Worm (Caenorhabditis elegans): ENCODE results near the gene B0024.11.

DNA sequence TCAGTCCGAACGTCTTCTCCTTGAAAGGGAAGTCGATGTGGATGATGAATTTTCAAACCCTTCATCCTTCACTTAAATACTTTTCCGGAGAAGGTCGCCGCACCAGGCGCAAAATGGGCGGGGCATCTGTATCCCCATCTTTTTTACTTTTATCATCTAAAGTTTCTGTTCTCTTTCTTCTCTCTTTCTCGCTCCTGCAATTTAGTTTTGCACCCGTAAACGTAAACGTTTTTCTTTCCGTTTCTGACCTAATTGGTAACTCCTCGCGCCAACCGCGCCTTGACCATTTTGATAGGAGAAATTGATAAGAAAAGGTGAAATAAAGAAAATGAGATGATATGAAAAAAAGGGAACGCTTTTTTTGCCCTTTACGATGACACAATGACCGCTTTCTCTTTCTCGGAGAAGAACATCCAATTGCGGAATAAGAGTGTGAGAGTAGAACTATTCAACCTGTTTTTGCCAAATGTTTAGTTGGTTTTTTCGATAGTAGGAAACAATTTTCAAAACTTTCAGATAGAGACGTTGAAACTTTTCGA is 26.4 kb downstream of the B0024.11 start, which contains the start of gene col-149:
- TF ChIP-seq F13C5.2 (tag; optimal IDR thresholded peaks at IDR 0.05), result no peak
- TF ChIP-seq hmg-4 (GFP tag; optimal IDR thresholded peaks at IDR 0.05), result no peak
- no peak for TF ChIP-seq ama-1 (optimal IDR thresholded peaks at IDR 0.05)
- no peak for TF ChIP-seq pes-1 (GFP tag; IDR thresholded peaks at IDR 0.05)
- no peak for TF ChIP-seq flt-1 (GFP tag; IDR thresholded peaks at IDR 0.05)
- no peak for TF ChIP-seq hmbx-1 (tag; optimal IDR thresholded peaks at IDR 0.05)
- TF ChIP-seq aly-1 (tag; optimal IDR thresholded peaks at IDR 0.05), result no peak
- TF ChIP-seq ceh-13 (GFP tag; optimal IDR thresholded peaks at IDR 0.05), result no peak
- no peak for TF ChIP-seq scrt-1 (GFP tag; IDR thresholded peaks at IDR 0.05)
- TF ChIP-seq tra-4 (tag; optimal IDR thresholded peaks at IDR 0.05), result no peak
- no peak for TF ChIP-seq hnd-1 (tag; optimal IDR thresholded peaks at IDR 0.05)
- TF ChIP-seq ets-7 (tag; optimal IDR thresholded peaks at IDR 0.05), result no peak
- TF ChIP-seq tbx-37 (GFP tag; conservative IDR thresholded peaks at IDR 0.05), result no peak
- TF ChIP-seq tbx-11 (GFP tag; IDR thresholded peaks at IDR 0.05), result no peak

All from whole organism, early embryonic.